Worm (Caenorhabditis elegans) whole organism, L2 larva: ENCODE results near the gene pgp-7.

ENCODE experiments used
- ceh-82 ChIP-seq: fragments of 150-350 bp; optimal IDR thresholded peaks from 2 replicates; lab custom pipeline; 2014; ENCODE audit warnings: missing biosample characterization, missing genetic modification characterization
- elt-1 ChIP-seq: fragments of 150-350 bp; optimal IDR thresholded peaks from 2 replicates; lab custom pipeline; 2014; ENCODE audit warnings: missing biosample characterization, missing genetic modification characterization

- no peak for TF ChIP-seq ceh-82 (tag; lab: Kevin White, UChicago)
- TF ChIP-seq elt-1 (tag; lab: Kevin White, UChicago): no peak
These were observed 10.5 kb upstream of the pgp-7 start, which contains the start of gene T21E8.4 for ce11 chrX:10880509-10880908.
